Worm (Caenorhabditis elegans) whole organism, L2 larva: ENCODE results near the gene Y47D7A.18.

Source experiments
- ZK546.5 ChIP-seq: sonication (generic microtip); optimal IDR thresholded peaks from 2 replicates; lab custom pipeline; 2017; ENCODE audit warnings: missing biosample characterization, missing genetic modification characterization
- alr-1 ChIP-seq: fragments of 150-350 bp; optimal IDR thresholded peaks from 2 replicates; lab custom pipeline; 2014; ENCODE audit warnings: missing biosample characterization, missing genetic modification characterization
- ama-1 ChIP-seq: fragments of 150-350 bp; optimal IDR thresholded peaks from 2 replicates; lab custom pipeline; 2018; ENCODE audit warnings: inconsistent platforms
- blmp-1 ChIP-seq: sonication (generic microtip); optimal IDR thresholded peaks from 2 replicates; lab custom pipeline; 2017; ENCODE audit warnings: missing genetic modification characterization, mild to moderate bottlenecking, missing compliant biosample characterization, antibody characterized with exemption, moderate library complexity; ENCODE audit not compliant: insufficient read depth
- lin-11 ChIP-seq: fragments of 150-350 bp; sonication (generic microtip); optimal IDR thresholded peaks from 2 replicates; lab custom pipeline; 2014; ENCODE audit warnings: missing biosample characterization, missing genetic modification characterization, inconsistent platforms, mixed read lengths
- nhr-10 ChIP-seq: sonication (generic microtip); optimal IDR thresholded peaks from 2 replicates; lab custom pipeline; 2017; ENCODE audit warnings: missing biosample characterization, missing genetic modification characterization
- nhr-11 ChIP-seq: fragments of 150-350 bp; optimal IDR thresholded peaks from 2 replicates; lab custom pipeline; 2014; ENCODE audit warnings: missing biosample characterization, missing genetic modification characterization
- nhr-129 ChIP-seq: fragments of 150-350 bp; optimal IDR thresholded peaks from 2 replicates; lab custom pipeline; 2014; ENCODE audit warnings: missing biosample characterization, missing genetic modification characterization
- nhr-21 ChIP-seq: fragments of 150-350 bp; optimal IDR thresholded peaks from 2 replicates; lab custom pipeline; 2014; ENCODE audit warnings: missing biosample characterization, missing genetic modification characterization
- nhr-23 ChIP-seq: fragments of 150-350 bp; optimal IDR thresholded peaks from 2 replicates; lab custom pipeline; 2014; ENCODE audit warnings: missing biosample characterization, missing genetic modification reagents, missing genetic modification characterization
- nhr-237 ChIP-seq: fragments of 150-350 bp; optimal IDR thresholded peaks from 2 replicates; lab custom pipeline; 2014; ENCODE audit warnings: missing biosample characterization, missing genetic modification characterization
- nhr-25 ChIP-seq: fragments of 150-350 bp; sonication (generic microtip); optimal IDR thresholded peaks from 3 replicates; lab custom pipeline; 2014; ENCODE audit warnings: missing biosample characterization, missing genetic modification characterization
- nhr-6 ChIP-seq: fragments of 150-350 bp; optimal IDR thresholded peaks from 2 replicates; lab custom pipeline; 2014; ENCODE audit warnings: missing biosample characterization, missing genetic modification characterization
- skn-1 ChIP-seq: sonication (generic microtip); optimal IDR thresholded peaks from 2 replicates; lab custom pipeline; 2017; ENCODE audit warnings: missing biosample characterization, missing genetic modification characterization
- sma-3 ChIP-seq: sonication (generic microtip); optimal IDR thresholded peaks from 2 replicates; lab custom pipeline; 2016; ENCODE audit warnings: missing genetic modification reagents, missing genetic modification characterization, missing compliant biosample characterization
- sma-9 ChIP-seq, 2 experiments: fragments of 150-350 bp in 1 of 2; sonication (generic microtip) in 1 of 2; optimal IDR thresholded peaks; 2 replicates each; lab custom pipeline; 2014 to 2016; ENCODE audit warnings: missing genetic modification characterization in 2 of 2, mild to moderate bottlenecking in 1 of 2, missing biosample characterization in 1 of 2, missing compliant biosample characterization in 1 of 2, missing genetic modification reagents in 1 of 2, moderate library complexity in 1 of 2
- unc-39 ChIP-seq: fragments of 150-350 bp; optimal IDR thresholded peaks from 2 replicates; lab custom pipeline; 2014; ENCODE audit warnings: missing biosample characterization, missing genetic modification characterization
- unc-55 ChIP-seq: fragments of 150-350 bp; sonication (generic microtip); optimal IDR thresholded peaks from 3 replicates; lab custom pipeline; 2014; ENCODE audit warnings: missing biosample characterization, missing genetic modification reagents, missing genetic modification characterization
- ztf-1 ChIP-seq: fragments of 200-800 bp; sonication (Bioruptor generic); conservative IDR thresholded peaks from 2 replicates; pipeline ENCODE4 v1.3.6; 2022; ENCODE audit warnings: missing genetic modification characterization, missing compliant biosample characterization
- ztf-11 ChIP-seq: sonication (generic microtip); optimal IDR thresholded peaks from 2 replicates; lab custom pipeline; 2017; ENCODE audit warnings: missing biosample characterization, missing genetic modification characterization

The Y47D7A.18 gene

DNA sequence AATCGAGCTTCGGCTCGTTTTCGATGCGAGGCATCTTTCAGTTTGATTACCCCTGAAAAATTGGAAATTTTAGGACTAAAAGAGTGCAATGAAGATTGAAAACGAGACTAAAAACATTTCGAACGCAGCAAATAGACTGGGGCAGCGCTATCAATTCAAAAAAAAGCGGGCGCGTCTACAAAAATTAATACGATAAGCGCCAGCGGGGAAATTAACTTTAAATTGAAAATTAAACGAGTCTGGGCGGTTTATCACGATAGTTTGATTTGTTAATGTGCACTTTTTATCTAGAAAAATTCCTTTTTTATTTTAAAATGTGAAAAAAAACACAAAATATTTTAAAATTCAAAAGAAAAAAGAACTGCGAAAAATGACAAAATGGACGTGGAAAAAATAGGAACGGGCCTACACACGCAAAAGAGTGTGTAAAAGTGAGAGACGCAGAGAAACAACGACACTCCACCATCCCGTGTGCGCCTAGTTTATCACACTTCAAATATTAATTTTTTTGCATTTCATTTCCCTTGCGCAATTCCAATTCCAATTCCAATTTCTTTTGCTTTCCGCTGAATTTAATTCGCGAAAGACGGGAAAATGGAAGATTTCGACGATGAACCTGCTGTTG is 45.2 kb downstream of the Y47D7A.18 start, which contains the start of the genes gmpr-1 and fipp-1 (continued):
- TF ChIP-seq sma-9 (GFP tag; optimal IDR thresholded peaks at IDR 0.05; lab: Kevin White, UChicago) (peak; percentile 16), sma-9 (tag; optimal IDR thresholded peaks at IDR 0.05; lab: Kevin White, UChicago) (no peak), lin-11 (tag; lab: Kevin White, UChicago) (no peak), blmp-1 (tag; lab: Kevin White, UChicago) (no peak), ama-1 (lab: Kevin White, UChicago) (no peak), unc-55 (GFP tag; lab: Kevin White, UChicago) (peak; percentile 79), sma-3 (GFP tag; lab: Kevin White, UChicago) (peak; percentile 36), nhr-129 (peak; percentile 38), nhr-10 (tag; lab: Kevin White, UChicago) (no peak), nhr-25 (tag; lab: Kevin White, UChicago) (peak; percentile 57)

DNA sequence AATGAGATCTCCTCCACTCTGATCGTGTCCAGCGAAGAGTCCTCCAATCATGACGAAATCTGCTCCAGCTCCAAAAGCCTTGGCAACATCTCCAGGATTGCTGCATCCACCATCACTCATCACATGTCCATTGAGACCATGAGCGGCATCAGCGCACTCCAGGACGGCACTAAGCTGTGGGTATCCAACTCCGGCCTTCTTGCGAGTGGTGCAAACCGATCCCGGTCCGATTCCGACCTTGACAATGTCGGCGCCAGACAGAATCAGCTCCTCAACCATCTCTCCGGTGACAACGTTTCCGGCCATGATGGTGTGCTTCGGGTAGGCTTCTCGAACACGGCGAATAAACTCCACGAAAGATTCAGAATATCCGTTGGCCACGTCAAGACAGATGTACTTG is 46.1 kb downstream of the Y47D7A.18 start:
- TF ChIP-seq nhr-237 (no peak), ztf-1 (GFP tag; lab: Robert Waterston, UW) (no peak), ama-1 (lab: Kevin White, UChicago) (no peak)

DNA sequence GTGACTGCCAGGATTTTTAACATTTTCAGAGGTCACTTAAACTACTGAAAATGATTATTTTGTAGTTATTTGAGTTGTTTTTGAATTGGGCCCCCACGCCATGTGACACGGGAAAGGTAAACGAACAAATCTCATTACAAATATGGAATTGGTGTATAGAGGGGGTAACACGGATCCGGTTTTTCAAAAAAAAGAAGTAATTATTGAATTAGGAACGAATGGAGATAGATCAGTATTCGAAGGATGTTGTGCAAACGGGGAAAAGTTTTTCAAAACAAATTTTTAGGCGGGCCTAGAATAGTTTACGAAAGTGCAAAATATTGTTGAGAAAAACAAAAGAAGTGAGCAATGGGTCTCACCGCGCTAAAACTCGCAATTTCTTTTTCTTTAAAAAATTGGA is 50.2 kb downstream of the Y47D7A.18 start, which contains the start of gene F32D1.11:
Gene F32D1.11, minus strand, starts transcription at position 101 of the 400 bp plus-strand sequence.
- TF ChIP-seq nhr-21 (no peak), sma-9 (GFP tag; optimal IDR thresholded peaks at IDR 0.05; lab: Kevin White, UChicago) (no peak), sma-9 (tag; optimal IDR thresholded peaks at IDR 0.05; lab: Kevin White, UChicago) (no peak), nhr-10 (tag; lab: Kevin White, UChicago) (no peak), skn-1 (tag; lab: Kevin White, UChicago) (no peak), ZK546.5 (tag; lab: Kevin White, UChicago) (no peak), unc-39 (no peak), ztf-11 (tag; lab: Kevin White, UChicago) (no peak), nhr-11 (no peak), nhr-6 (tag; lab: Kevin White, UChicago) (no peak), sma-3 (GFP tag; lab: Kevin White, UChicago) (no peak), nhr-23 (tag; lab: Kevin White, UChicago) (no peak), alr-1 (tag; lab: Kevin White, UChicago) (no peak)
- TF ChIP-seq, all 48 proteins: peak for 0
